Worm (Caenorhabditis elegans) whole organism, midembryonic: ENCODE measurements around the gene srab-13.

Experiments used
- T22C8.4 ChIP-seq: fragments of 200-800 bp; sonication (Bioruptor generic); IDR thresholded peaks from 2 replicates; pipeline ENCODE4 v1.3.6; 2022; ENCODE audit warnings: missing genetic modification characterization, missing compliant biosample characterization
- cog-1 ChIP-seq: sonication (generic microtip); optimal IDR thresholded peaks from 2 replicates; lab custom pipeline; 2016; ENCODE audit warnings: missing genetic modification characterization, missing compliant biosample characterization
- flt-1 ChIP-seq: fragments of 200-800 bp; sonication (Bioruptor generic); IDR thresholded peaks from 2 replicates; pipeline ENCODE4 v1.3.6; 2022; ENCODE audit warnings: missing genetic modification characterization, missing compliant biosample characterization
- klf-2 ChIP-seq: fragments of 200-800 bp; sonication (Bioruptor generic); conservative IDR thresholded peaks from 2 replicates; pipeline ENCODE4 v1.3.6; 2022; ENCODE audit warnings: missing genetic modification reagents, missing genetic modification characterization, missing compliant biosample characterization
- med-1 ChIP-seq: sonication (generic microtip); optimal IDR thresholded peaks from 2 replicates; lab custom pipeline; 2017; ENCODE audit warnings: missing genetic modification characterization, mild to moderate bottlenecking, missing compliant biosample characterization, antibody characterized with exemption, missing genetic modification reagents; ENCODE audit not compliant: insufficient read depth
- ref-1 ChIP-seq: fragments of 200-800 bp; sonication (Bioruptor generic); conservative IDR thresholded peaks from 2 replicates; pipeline ENCODE4 v1.3.6; 2022; ENCODE audit warnings: missing genetic modification reagents, missing genetic modification characterization, missing compliant biosample characterization
- ztf-23 ChIP-seq: fragments of 200-800 bp; sonication (Bioruptor generic); IDR thresholded peaks from 2 replicates; pipeline ENCODE4 v1.3.6; 2022; ENCODE audit warnings: missing genetic modification reagents, missing genetic modification characterization, missing compliant biosample characterization
- ztf-29 ChIP-seq: fragments of 200-800 bp; sonication (Bioruptor generic); IDR thresholded peaks from 2 replicates; pipeline ENCODE4 v1.3.6; 2022; ENCODE audit warnings: missing genetic modification reagents, missing genetic modification characterization, missing compliant biosample characterization

- TF ChIP-seq ref-1 (GFP tag; lab: Robert Waterston, UW) (no peak), klf-2 (GFP tag; lab: Robert Waterston, UW) (no peak), med-1 (GFP tag; lab: Kevin White, UChicago) (no peak), flt-1 (GFP tag; lab: Robert Waterston, UW) (no peak), ztf-23 (GFP tag; lab: Robert Waterston, UW) (no peak), ztf-29 (GFP tag; lab: Robert Waterston, UW) (no peak), T22C8.4 (GFP tag; lab: Robert Waterston, UW) (no peak), cog-1 (tag; lab: Kevin White, UChicago) (no peak)
Measured at ce11 chrV:2054254-2054653, 26.6 kb upstream of the srab-13 start.
